Worm (Caenorhabditis elegans) whole organism, L2 larva: ENCODE measurements around the gene R10H1.1.

Experiments used
- C34F6.9 ChIP-seq: fragments of 150-350 bp; optimal IDR thresholded peaks from 2 replicates; lab custom pipeline; 2014; ENCODE audit warnings: missing biosample characterization, missing genetic modification characterization
- F13H6.1 ChIP-seq: sonication (generic microtip); optimal IDR thresholded peaks from 2 replicates; lab custom pipeline; 2016; ENCODE audit warnings: missing genetic modification characterization, missing compliant biosample characterization
- R02D3.7 ChIP-seq: fragments of 150-350 bp; optimal IDR thresholded peaks from 2 replicates; lab custom pipeline; 2014; ENCODE audit warnings: missing biosample characterization, missing genetic modification characterization
- Y55F3AM.14 ChIP-seq: fragments of 200-800 bp; sonication (Bioruptor generic); optimal IDR thresholded peaks from 2 replicates; lab custom pipeline; 2018; ENCODE audit warnings: mild to moderate bottlenecking, missing genetic modification characterization, missing compliant biosample characterization
- ZK546.5 ChIP-seq: sonication (generic microtip); optimal IDR thresholded peaks from 2 replicates; lab custom pipeline; 2017; ENCODE audit warnings: missing biosample characterization, missing genetic modification characterization
- blmp-1 ChIP-seq: sonication (generic microtip); optimal IDR thresholded peaks from 2 replicates; lab custom pipeline; 2017; ENCODE audit warnings: missing genetic modification characterization, mild to moderate bottlenecking, missing compliant biosample characterization, antibody characterized with exemption, moderate library complexity; ENCODE audit not compliant: insufficient read depth
- ceh-82 ChIP-seq: fragments of 150-350 bp; optimal IDR thresholded peaks from 2 replicates; lab custom pipeline; 2014; ENCODE audit warnings: missing biosample characterization, missing genetic modification characterization
- crh-2 ChIP-seq: sonication (generic microtip); optimal IDR thresholded peaks from 2 replicates; lab custom pipeline; 2017; ENCODE audit warnings: missing biosample characterization, missing genetic modification characterization
- dmd-4 ChIP-seq: sonication (generic microtip); optimal IDR thresholded peaks from 2 replicates; lab custom pipeline; 2017; ENCODE audit warnings: missing biosample characterization, missing genetic modification characterization
- elt-1 ChIP-seq: fragments of 150-350 bp; optimal IDR thresholded peaks from 2 replicates; lab custom pipeline; 2014; ENCODE audit warnings: missing biosample characterization, missing genetic modification characterization
- elt-3 ChIP-seq: sonication (generic microtip); optimal IDR thresholded peaks from 2 replicates; lab custom pipeline; 2017; ENCODE audit warnings: missing biosample characterization, missing genetic modification characterization
- fos-1 ChIP-seq: fragments of 150-350 bp; optimal IDR thresholded peaks from 2 replicates; lab custom pipeline; 2014; ENCODE audit warnings: missing biosample characterization, missing genetic modification characterization
- gmeb-1 ChIP-seq: fragments of 150-350 bp; optimal IDR thresholded peaks from 2 replicates; lab custom pipeline; 2014; ENCODE audit warnings: missing biosample characterization, missing genetic modification characterization
- lin-11 ChIP-seq: fragments of 150-350 bp; sonication (generic microtip); optimal IDR thresholded peaks from 2 replicates; lab custom pipeline; 2014; ENCODE audit warnings: missing biosample characterization, missing genetic modification characterization, inconsistent platforms, mixed read lengths
- lin-39 ChIP-seq: fragments of 150-350 bp; optimal IDR thresholded peaks from 2 replicates; lab custom pipeline; 2014; ENCODE audit warnings: missing biosample characterization, missing genetic modification reagents, missing genetic modification characterization
- lsy-2 ChIP-seq, 2 experiments: fragments of 150-350 bp in 1 of 2; sonication (generic microtip) in 1 of 2; optimal IDR thresholded peaks; 2 replicates each; lab custom pipeline; 2014 to 2017; ENCODE audit warnings: missing biosample characterization in 2 of 2, missing genetic modification characterization in 2 of 2
- mab-5 ChIP-seq: fragments of 150-350 bp; optimal IDR thresholded peaks from 2 replicates; lab custom pipeline; 2014; ENCODE audit warnings: missing biosample characterization, missing genetic modification characterization
- mdl-1 ChIP-seq, 2 experiments: fragments of 150-350 bp in 1 of 2; sonication (generic microtip) in 1 of 2; optimal IDR thresholded peaks; 2 replicates each; lab custom pipeline; 2017; ENCODE audit warnings: missing biosample characterization in 2 of 2, missing genetic modification characterization in 2 of 2
- nhr-10 ChIP-seq: sonication (generic microtip); optimal IDR thresholded peaks from 2 replicates; lab custom pipeline; 2017; ENCODE audit warnings: missing biosample characterization, missing genetic modification characterization
- nhr-11 ChIP-seq: fragments of 150-350 bp; optimal IDR thresholded peaks from 2 replicates; lab custom pipeline; 2014; ENCODE audit warnings: missing biosample characterization, missing genetic modification characterization
- nhr-129 ChIP-seq: fragments of 150-350 bp; optimal IDR thresholded peaks from 2 replicates; lab custom pipeline; 2014; ENCODE audit warnings: missing biosample characterization, missing genetic modification characterization
- nhr-237 ChIP-seq: fragments of 150-350 bp; optimal IDR thresholded peaks from 2 replicates; lab custom pipeline; 2014; ENCODE audit warnings: missing biosample characterization, missing genetic modification characterization
- nhr-25 ChIP-seq: fragments of 150-350 bp; sonication (generic microtip); optimal IDR thresholded peaks from 3 replicates; lab custom pipeline; 2014; ENCODE audit warnings: missing biosample characterization, missing genetic modification characterization
- nhr-6 ChIP-seq: fragments of 150-350 bp; optimal IDR thresholded peaks from 2 replicates; lab custom pipeline; 2014; ENCODE audit warnings: missing biosample characterization, missing genetic modification characterization
- nhr-77 ChIP-seq: fragments of 150-350 bp; optimal IDR thresholded peaks from 2 replicates; lab custom pipeline; 2014; ENCODE audit warnings: missing biosample characterization, missing genetic modification characterization
- peb-1 ChIP-seq: fragments of 150-350 bp; optimal IDR thresholded peaks from 2 replicates; lab custom pipeline; 2014; ENCODE audit warnings: missing biosample characterization, missing genetic modification characterization
- sem-4 ChIP-seq: fragments of 150-350 bp; optimal IDR thresholded peaks from 2 replicates; lab custom pipeline; 2014; ENCODE audit warnings: missing biosample characterization, missing genetic modification reagents, missing genetic modification characterization
- sma-9 ChIP-seq, 2 experiments: fragments of 150-350 bp in 1 of 2; sonication (generic microtip) in 1 of 2; optimal IDR thresholded peaks; 2 replicates each; lab custom pipeline; 2014 to 2016; ENCODE audit warnings: missing genetic modification characterization in 2 of 2, mild to moderate bottlenecking in 1 of 2, missing biosample characterization in 1 of 2, missing compliant biosample characterization in 1 of 2, missing genetic modification reagents in 1 of 2, moderate library complexity in 1 of 2
- unc-39 ChIP-seq: fragments of 150-350 bp; optimal IDR thresholded peaks from 2 replicates; lab custom pipeline; 2014; ENCODE audit warnings: missing biosample characterization, missing genetic modification characterization
- unc-55 ChIP-seq: fragments of 150-350 bp; sonication (generic microtip); optimal IDR thresholded peaks from 3 replicates; lab custom pipeline; 2014; ENCODE audit warnings: missing biosample characterization, missing genetic modification reagents, missing genetic modification characterization
- unc-62 ChIP-seq: fragments of 150-350 bp; optimal IDR thresholded peaks from 2 replicates; lab custom pipeline; 2014; ENCODE audit warnings: missing biosample characterization, missing genetic modification reagents, missing genetic modification characterization
- ztf-11 ChIP-seq: sonication (generic microtip); optimal IDR thresholded peaks from 2 replicates; lab custom pipeline; 2017; ENCODE audit warnings: missing biosample characterization, missing genetic modification characterization
- ztf-4 ChIP-seq: fragments of 150-350 bp; optimal IDR thresholded peaks from 2 replicates; lab custom pipeline; 2014; ENCODE audit warnings: missing biosample characterization, missing genetic modification characterization

The R10H1.1 gene

ce11 chrII:7494155-7494554 lies at the start of gene R10H1.1:
R10H1.1 (plus strand) TSS chrII:7494455.
- TF ChIP-seq fos-1 (tag; lab: Kevin White, UChicago) (no peak), mab-5 (no peak)

- TF ChIP-seq nhr-11 (tag; lab: Kevin White, UChicago) (no peak), nhr-10 (no peak), peb-1 (tag; lab: Kevin White, UChicago) (no peak)
Observed at ce11 chrII:7456184-7456583, 38.1 kb upstream of the R10H1.1 start, which contains the start of gene D1022.3. D1022.3 (minus strand) TSS chrII:7456284.

ce11 chrII:7457210-7457609 lies 37.0 kb upstream of the R10H1.1 start, which contains the start of gene D1022.4:
D1022.4 (minus strand) TSS chrII:7457292.
- no peak for TF ChIP-seq sem-4 (tag; lab: Kevin White, UChicago)
- peak; percentile 37 for TF ChIP-seq gmeb-1 (tag; lab: Kevin White, UChicago)
- TF ChIP-seq mdl-1 (tag; optimal IDR thresholded peaks at IDR 0.05; lab: Kevin White, UChicago): no peak
- no peak for TF ChIP-seq ztf-11 (tag; lab: Kevin White, UChicago)
- TF ChIP-seq crh-2 (tag; lab: Kevin White, UChicago): peak; percentile 38
- TF ChIP-seq elt-1 (tag; lab: Kevin White, UChicago): no peak
- TF ChIP-seq lsy-2 (tag; optimal IDR thresholded peaks at IDR 0.05; lab: Kevin White, UChicago): no peak
- TF ChIP-seq nhr-237 (tag; lab: Kevin White, UChicago): no peak
- peak; percentile 57 for TF ChIP-seq fos-1 (tag; lab: Kevin White, UChicago)
- no peak for TF ChIP-seq nhr-129 (tag; lab: Kevin White, UChicago)
- TF ChIP-seq blmp-1 (tag; lab: Kevin White, UChicago): peak; percentile 56
- TF ChIP-seq sma-9 (GFP tag; optimal IDR thresholded peaks at IDR 0.05; lab: Kevin White, UChicago): peak; percentile 68
- TF ChIP-seq sma-9 (tag; optimal IDR thresholded peaks at IDR 0.05; lab: Kevin White, UChicago): no peak
- peak; percentile 33 for TF ChIP-seq C34F6.9 (tag; lab: Kevin White, UChicago)
- TF ChIP-seq nhr-25 (tag; lab: Kevin White, UChicago): no peak
- no peak for TF ChIP-seq ztf-4 (tag; lab: Kevin White, UChicago)
- TF ChIP-seq dmd-4 (tag; lab: Kevin White, UChicago): no peak
- no peak for TF ChIP-seq ceh-82 (tag; lab: Kevin White, UChicago)
- no peak for TF ChIP-seq F13H6.1 (tag; lab: Kevin White, UChicago)
- TF ChIP-seq, all 48 proteins: peak for 6

- no peak for TF ChIP-seq R02D3.7 (tag; lab: Kevin White, UChicago)
- TF ChIP-seq, all 48 proteins: peak for 0
Observed at ce11 chrII:7458706-7459105, 35.5 kb upstream of the R10H1.1 start, which contains the start of gene D1022.5. D1022.5 (minus strand) TSS chrII:7458806.

- no peak for TF ChIP-seq unc-39
- TF ChIP-seq sem-4 (tag; lab: Kevin White, UChicago): no peak
- no peak for TF ChIP-seq C34F6.9 (tag; lab: Kevin White, UChicago)
- TF ChIP-seq unc-55 (GFP tag; lab: Kevin White, UChicago): no peak
- no peak for TF ChIP-seq ceh-82 (tag; lab: Kevin White, UChicago)
- TF ChIP-seq elt-3 (tag; lab: Kevin White, UChicago): no peak
- TF ChIP-seq ztf-4 (tag; lab: Kevin White, UChicago): no peak
- TF ChIP-seq Y55F3AM.14 (GFP tag; lab: Kevin White, UChicago): no peak
- TF ChIP-seq lin-39 (tag; lab: Kevin White, UChicago): no peak
- no peak for TF ChIP-seq lin-11
- TF ChIP-seq ZK546.5: no peak
- TF ChIP-seq nhr-6 (tag; lab: Kevin White, UChicago): no peak
- no peak for TF ChIP-seq unc-62
- no peak for TF ChIP-seq nhr-77 (tag; lab: Kevin White, UChicago)
- no peak for TF ChIP-seq nhr-11 (tag; lab: Kevin White, UChicago)
- TF ChIP-seq peb-1 (tag; lab: Kevin White, UChicago): no peak
Observed at ce11 chrII:7459205-7459604, 35.0 kb upstream of the R10H1.1 start, which contains the start of gene D1022.2. D1022.2 (plus strand) TSS chrII:7459505.
